Fruit fly (Drosophila melanogaster): ENCODE results near the gene CG6678.

DNA sequence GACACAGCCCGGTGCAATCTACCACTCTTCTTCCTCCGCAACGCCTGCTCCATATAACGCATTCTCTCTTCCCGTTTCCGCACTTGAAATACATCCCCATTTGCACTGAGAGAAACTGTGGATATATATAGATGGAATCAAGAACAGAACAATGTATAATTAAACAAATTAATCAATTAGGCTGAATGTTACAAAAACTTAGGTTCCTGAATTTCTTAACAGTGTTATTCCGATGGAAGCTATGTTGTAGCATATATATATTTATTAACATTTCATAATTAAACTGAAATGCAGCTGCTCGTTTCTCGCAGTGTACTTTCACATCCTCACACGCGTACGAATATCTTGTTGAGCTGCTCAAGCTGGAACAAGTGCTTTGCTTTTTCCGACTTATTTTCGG lies 27.3 kb upstream of the CG6678 start:
- TF ChIP-seq CG7357 (GFP tag; IDR thresholded peaks at IDR 0.05) (0 out of 3 replicates have a peak, but pooled peaks have one; percentile 45), CG13296 (GFP tag; optimal IDR thresholded peaks at IDR 0.05) (no peak), Hr51 (GFP tag; optimal IDR thresholded peaks at IDR 0.05) (peak; percentile 9 to 35), Blimp-1 (GFP tag; optimal IDR thresholded peaks at IDR 0.05) (peak; percentile 49), jigr1 (GFP tag; IDR thresholded peaks at IDR 0.05) (no peak), CG8478 (optimal IDR thresholded peaks at IDR 0.05) (no peak), Max (GFP tag; optimal IDR thresholded peaks at IDR 0.05) (peak; percentile 19), dpn (GFP tag; optimal IDR thresholded peaks at IDR 0.05) (peak; percentile 7 to 46), lov (optimal IDR thresholded peaks at IDR 0.05) (no peak), lov (GFP tag; IDR thresholded peaks at IDR 0.05) (no peak), twi (tag; optimal IDR thresholded peaks at IDR 0.05) (peak; percentile 24), Rfx (GFP tag; IDR thresholded peaks at IDR 0.05) (no peak), CG11696 (GFP tag; IDR thresholded peaks at IDR 0.05) (0 out of 2 replicates have a peak, but pooled peaks have one; percentile 32), Trl (optimal IDR thresholded peaks at IDR 0.05) (no peak), Trl (GFP tag; optimal IDR thresholded peaks at IDR 0.05) (no peak)
